Worm (Caenorhabditis elegans) whole organism, L1 larva: Measurements from ENCODE around the gene R11D1.4.

Source experiments
- aha-1 ChIP-seq: fragments of 150-350 bp; optimal IDR thresholded peaks from 2 replicates; lab custom pipeline; 2014; ENCODE audit warnings: missing biosample characterization, missing genetic modification characterization
- nhr-11 ChIP-seq: fragments of 150-350 bp; optimal IDR thresholded peaks from 2 replicates; lab custom pipeline; 2014; ENCODE audit warnings: missing biosample characterization, missing genetic modification characterization
- zag-1 ChIP-seq: fragments of 150-350 bp; optimal IDR thresholded peaks from 2 replicates; lab custom pipeline; 2014; ENCODE audit warnings: missing biosample characterization, missing genetic modification characterization

DNA sequence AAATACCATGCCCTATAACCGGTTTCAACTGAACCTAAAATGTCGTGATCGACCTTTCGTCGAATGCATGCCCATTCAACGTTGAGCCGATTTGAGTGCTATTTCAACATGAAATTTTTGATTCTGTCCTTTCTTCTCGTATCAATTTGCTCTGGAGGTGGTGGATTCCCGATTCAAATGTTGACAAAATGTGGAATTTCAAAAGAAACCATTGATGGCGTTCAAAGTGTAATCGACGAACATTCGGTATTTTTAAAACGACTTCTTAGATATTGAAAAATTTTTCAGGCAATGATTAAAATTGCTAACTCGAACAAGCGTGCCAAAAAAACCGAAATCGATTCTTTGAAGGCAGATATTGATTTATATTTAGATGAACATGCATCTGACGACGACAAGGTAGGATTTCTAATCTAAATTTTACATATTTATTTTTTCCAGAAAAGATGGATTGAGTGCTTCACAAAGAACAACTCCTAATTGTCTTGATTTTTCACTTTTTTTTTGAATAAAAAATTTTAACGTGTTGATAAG, 13.2 kb upstream of the R11D1.4 start, which contains the start of gene R11D1.13:
- TF ChIP-seq aha-1 (tag; lab: Kevin White, UChicago) (no peak), nhr-11 (tag; lab: Kevin White, UChicago) (no peak), zag-1 (no peak)
